Worm (Caenorhabditis elegans): Measurements from ENCODE around the gene sym-3.
A peak's percentile ranks its signal among the peaks of the same experiment; 100 is the strongest.

ce11 chrX:5782153-5782552 lies 8.6 kb downstream of the sym-3 start, which contains the start of gene gakh-1:
- no peak for TF ChIP-seq sdc-2 (tag; optimal IDR thresholded peaks at IDR 0.05)
- no peak for TF ChIP-seq nhr-11 (tag; optimal IDR thresholded peaks at IDR 0.05)
- no peak for TF ChIP-seq ztf-16 (tag; optimal IDR thresholded peaks at IDR 0.05)
- peak; percentile 0 for TF ChIP-seq elt-2 (tag; optimal IDR thresholded peaks at IDR 0.05)
- no peak for TF ChIP-seq sox-2 (GFP tag; IDR thresholded peaks at IDR 0.05)
- TF ChIP-seq dve-1 (tag; optimal IDR thresholded peaks at IDR 0.05) = no peak
- TF ChIP-seq pqm-1 (tag; optimal IDR thresholded peaks at IDR 0.05) = no peak

Measured in whole organism, late embryonic.